Fruit fly (Drosophila melanogaster) whole organism: ENCODE data around the gene CG14275.

Experiments
- CG8478 ChIP-seq: fragments of >200 bp; optimal IDR thresholded peaks from 2 replicates; lab custom pipeline; 2018; ENCODE audit warnings: inconsistent platforms
- Dll ChIP-seq: fragments of >200 bp; optimal IDR thresholded peaks from 2 replicates; lab custom pipeline; 2017
- EcR ChIP-seq, 2 experiments: fragments of >200 bp; optimal IDR thresholded peaks; 2 replicates each; lab custom pipeline; 2017; ENCODE audit warnings: missing biosample characterization in 2 of 2, missing genetic modification characterization in 2 of 2, missing genetic modification reagents in 2 of 2
- pan ChIP-seq: fragments of >200 bp; optimal IDR thresholded peaks from 2 replicates; lab custom pipeline; 2017
- psq ChIP-seq: fragments of >200 bp; optimal IDR thresholded peaks from 2 replicates; lab custom pipeline; 2017
- usp ChIP-seq: fragments of >200 bp; optimal IDR thresholded peaks from 2 replicates; lab custom pipeline; 2017; ENCODE audit warnings: missing biosample characterization, missing genetic modification characterization, mixed read lengths

CG14275 gene

dm6 chr2L:8338039-8338438, 10.8 kb downstream of the CG14275 start, which contains the start of gene witty:
witty (plus strand) TSS chr2L:8338287.
- TF ChIP-seq EcR (GFP tag; optimal IDR thresholded peaks at IDR 0.05; lab: Kevin White, UChicago) (no peak), usp (GFP tag; lab: Kevin White, UChicago) (no peak), pan (lab: Kevin White, UChicago) (no peak), Dll (lab: Kevin White, UChicago) (no peak), CG8478 (lab: Kevin White, UChicago) (no peak), psq (lab: Kevin White, UChicago) (no peak)

- no peak for TF ChIP-seq Dll (lab: Kevin White, UChicago)
- TF ChIP-seq pan (lab: Kevin White, UChicago): no peak
- no peak for TF ChIP-seq EcR (GFP tag; optimal IDR thresholded peaks at IDR 0.05; lab: Kevin White, UChicago)
- TF ChIP-seq psq (lab: Kevin White, UChicago): no peak
- no peak for TF ChIP-seq CG8478 (lab: Kevin White, UChicago)
- TF ChIP-seq usp (GFP tag; lab: Kevin White, UChicago): no peak
Measured at dm6 chr2L:8339751-8340349, 12.6 kb downstream of the CG14275 start.

- TF ChIP-seq CG8478 (lab: Kevin White, UChicago): no peak
- TF ChIP-seq pan (lab: Kevin White, UChicago): no peak
- TF ChIP-seq psq (lab: Kevin White, UChicago): no peak
- TF ChIP-seq EcR (GFP tag; optimal IDR thresholded peaks at IDR 0.05; lab: Kevin White, UChicago): no peak
- TF ChIP-seq Dll (lab: Kevin White, UChicago): no peak
- no peak for TF ChIP-seq usp (GFP tag; lab: Kevin White, UChicago)
Measured at dm6 chr2L:8342395-8342794, 15.1 kb downstream of the CG14275 start, which contains the start of gene CG14273. CG14273 (plus strand) TSS chr2L:8342695.

- TF ChIP-seq usp (GFP tag; lab: Kevin White, UChicago) (no peak), EcR (GFP tag; optimal IDR thresholded peaks at IDR 0.05; lab: Kevin White, UChicago) (no peak), Dll (lab: Kevin White, UChicago) (no peak), pan (lab: Kevin White, UChicago) (no peak), CG8478 (lab: Kevin White, UChicago) (no peak), psq (lab: Kevin White, UChicago) (no peak)
Measured at dm6 chr2L:8344536-8344935, 17.3 kb downstream of the CG14275 start.

- TF ChIP-seq CG8478 (lab: Kevin White, UChicago): no peak
- TF ChIP-seq Dll (lab: Kevin White, UChicago): no peak
- TF ChIP-seq usp (GFP tag; lab: Kevin White, UChicago): no peak
- TF ChIP-seq psq (lab: Kevin White, UChicago): no peak
- TF ChIP-seq EcR (GFP tag; optimal IDR thresholded peaks at IDR 0.05; lab: Kevin White, UChicago): no peak
- no peak for TF ChIP-seq pan (lab: Kevin White, UChicago)
Measured at dm6 chr2L:8346260-8346659, 19.0 kb downstream of the CG14275 start, which contains the start of gene CG7778. CG7778 (plus strand) TSS chr2L:8346620.

- TF ChIP-seq pan (lab: Kevin White, UChicago) (no peak), CG8478 (lab: Kevin White, UChicago) (no peak), Dll (lab: Kevin White, UChicago) (no peak), psq (lab: Kevin White, UChicago) (no peak), usp (GFP tag; lab: Kevin White, UChicago) (no peak), EcR (GFP tag; optimal IDR thresholded peaks at IDR 0.05; lab: Kevin White, UChicago) (no peak)
Measured at dm6 chr2L:8350560-8351171, 23.4 kb downstream of the CG14275 start.

dm6 chr2L:8351333-8351732, 24.1 kb downstream of the CG14275 start:
- no peak for TF ChIP-seq Dll (lab: Kevin White, UChicago)
- TF ChIP-seq psq (lab: Kevin White, UChicago): no peak

- TF ChIP-seq usp (GFP tag; lab: Kevin White, UChicago) (no peak), Dll (lab: Kevin White, UChicago) (no peak), psq (lab: Kevin White, UChicago) (no peak), EcR (GFP tag; optimal IDR thresholded peaks at IDR 0.05; lab: Kevin White, UChicago) (no peak), CG8478 (lab: Kevin White, UChicago) (no peak), pan (lab: Kevin White, UChicago) (no peak)
Measured at dm6 chr2L:8351864-8352263, 24.6 kb downstream of the CG14275 start, which contains the start of gene Mur29B. Mur29B (plus strand) TSS chr2L:8352187.

dm6 chr2L:8355419-8355818, 28.2 kb downstream of the CG14275 start:
- TF ChIP-seq Dll (lab: Kevin White, UChicago): no peak
- TF ChIP-seq pan (lab: Kevin White, UChicago): no peak
- no peak for TF ChIP-seq usp (GFP tag; lab: Kevin White, UChicago)
- TF ChIP-seq psq (lab: Kevin White, UChicago): no peak
- TF ChIP-seq EcR (GFP tag; optimal IDR thresholded peaks at IDR 0.05; lab: Kevin White, UChicago): no peak
- TF ChIP-seq CG8478 (lab: Kevin White, UChicago): no peak

dm6 chr2L:8361204-8361952, 34.1 kb downstream of the CG14275 start:
- TF ChIP-seq EcR (GFP tag; optimal IDR thresholded peaks at IDR 0.05; lab: Kevin White, UChicago): no peak
